Worm (Caenorhabditis elegans): ENCODE results near the gene B0496.2.
A peak's percentile ranks its signal among the peaks of the same experiment; 100 is the strongest.

The B0496.2 gene

ce11 chrIV:7477197-7477596 is 29.5 kb downstream of the B0496.2 start, which contains the start of gene pycr-4:
Gene pycr-4, minus strand, starts transcription at chrIV:7477297.
- TF ChIP-seq nfya-2 (GFP tag; IDR thresholded peaks at IDR 0.05) (no peak), hmg-1.2 (GFP tag; IDR thresholded peaks at IDR 0.05) (peak; percentile 36; the same call in 1 of the 2 replicates)

ce11 chrIV:7477697-7478096 is 30.0 kb downstream of the B0496.2 start:
- TF ChIP-seq mxl-1 (tag; optimal IDR thresholded peaks at IDR 0.05) (no peak), ceh-91 (GFP tag; IDR thresholded peaks at IDR 0.05) (peak; percentile 92), ceh-58 (GFP tag; IDR thresholded peaks at IDR 0.05) (no peak), tbx-9 (tag; optimal IDR thresholded peaks at IDR 0.05; ENCODE audit: borderline replicate concordance) (no peak), lin-40 (tag; optimal IDR thresholded peaks at IDR 0.05) (no peak), him-1 (tag; optimal IDR thresholded peaks at IDR 0.05) (no peak), xnd-1 (tag; optimal IDR thresholded peaks at IDR 0.05) (peak; percentile 95), dox-1 (GFP tag; IDR thresholded peaks at IDR 0.05) (peak; percentile 88), somi-1 (GFP tag; optimal IDR thresholded peaks at IDR 0.05) (no peak), sea-2 (GFP tag; IDR thresholded peaks at IDR 0.05) (no peak), ztf-26 (tag; optimal IDR thresholded peaks at IDR 0.05) (no peak), F52B5.7 (tag; optimal IDR thresholded peaks at IDR 0.05) (no peak), C17E4.6 (GFP tag; IDR thresholded peaks at IDR 0.05) (peak; percentile 59; the same call in 1 of the 2 replicates), ceh-100 (GFP tag; IDR thresholded peaks at IDR 0.05) (no peak), egl-44 (GFP tag; IDR thresholded peaks at IDR 0.05) (no peak), nfyb-1 (GFP tag; IDR thresholded peaks at IDR 0.05) (no peak), unc-130 (GFP tag; optimal IDR thresholded peaks at IDR 0.05) (peak; percentile 79), attf-5 (GFP tag; optimal IDR thresholded peaks at IDR 0.05) (no peak), cebp-1 (GFP tag; IDR thresholded peaks at IDR 0.05) (no peak), cebp-1 (tag; optimal IDR thresholded peaks at IDR 0.05) (no peak), hsf-1 (GFP tag; IDR thresholded peaks at IDR 0.05) (peak; percentile 73; the same call in 1 of the 2 replicates), lag-1 (GFP tag; IDR thresholded peaks at IDR 0.05) (no peak), B0035.1 (tag; optimal IDR thresholded peaks at IDR 0.05) (no peak), efl-1 (GFP tag; optimal IDR thresholded peaks at IDR 0.05) (peak; percentile 99), mcd-1 (GFP tag; IDR thresholded peaks at IDR 0.05) (peak; percentile 54; the same call in 1 of the 2 replicates), gei-17 (GFP tag; optimal IDR thresholded peaks at IDR 0.05) (no peak), Y53G8AR.9 (GFP tag; conservative IDR thresholded peaks at IDR 0.05) (0 out of 2 replicates have a peak, but pooled peaks have one; percentile 42), cebp-2 (GFP tag; IDR thresholded peaks at IDR 0.05) (no peak), lin-35 (GFP tag; optimal IDR thresholded peaks at IDR 0.05) (peak in 2 of 3 experiments; percentile 25 to 64), T26A5.8 (tag; optimal IDR thresholded peaks at IDR 0.05) (no peak), chd-7 (tag; optimal IDR thresholded peaks at IDR 0.05) (no peak), B0336.3 (GFP tag; IDR thresholded peaks at IDR 0.05) (0 out of 2 replicates have a peak, but pooled peaks have one; percentile 17), atf-7 (tag; optimal IDR thresholded peaks at IDR 0.05) (no peak), let-607 (tag; optimal IDR thresholded peaks at IDR 0.05) (no peak), nhr-179 (tag; optimal IDR thresholded peaks at IDR 0.05) (no peak), hmg-20 (GFP tag; IDR thresholded peaks at IDR 0.05) (no peak), rpc-1 (optimal IDR thresholded peaks at IDR 0.05) (no peak), rpc-1 (tag; optimal IDR thresholded peaks at IDR 0.05) (no peak), C06A6.2 (GFP tag; conservative IDR thresholded peaks at IDR 0.05) (no peak), zfh-2 (GFP tag; conservative IDR thresholded peaks at IDR 0.05) (no peak), Y53F4B.3 (GFP tag; IDR thresholded peaks at IDR 0.05) (no peak), ccch-3 (GFP tag; optimal IDR thresholded peaks at IDR 0.05) (no peak), F23B12.7 (tag; optimal IDR thresholded peaks at IDR 0.05; ENCODE audit: insufficient read depth) (no peak), snpc-3.4 (tag; optimal IDR thresholded peaks at IDR 0.05) (peak; percentile 94), Y56A3A.18 (GFP tag; IDR thresholded peaks at IDR 0.05) (no peak), akir-1 (GFP tag; optimal IDR thresholded peaks at IDR 0.05) (no peak)

All from whole organism, young adult.